Fruit fly (Drosophila melanogaster) whole organism, embryonic: Measurements from ENCODE around the gene CG15594.

ENCODE experiments used
- CG11093 ChIP-seq: fragments of 200-800 bp; sonication (Bioruptor generic); IDR thresholded peaks from 3 replicates; pipeline ENCODE4 v1.3.6; 2022; ENCODE audit warnings: missing biosample characterization, missing genetic modification characterization
- CG12744 ChIP-seq: fragments of 200-800 bp; sonication (Bioruptor generic); optimal IDR thresholded peaks from 2 replicates; lab custom pipeline; 2016; ENCODE audit warnings: missing biosample characterization, missing genetic modification characterization
- CG12942 ChIP-seq: fragments of 200-800 bp; sonication (Bioruptor generic); optimal IDR thresholded peaks from 3 replicates; lab custom pipeline; 2016; ENCODE audit warnings: missing biosample characterization, missing genetic modification characterization
- CG13287 ChIP-seq: fragments of 200-800 bp; sonication (Bioruptor generic); IDR thresholded peaks from 2 replicates; pipeline ENCODE4 v1.3.6; 2022; ENCODE audit warnings: missing biosample characterization, missing genetic modification characterization; ENCODE audit not compliant: partially characterized antibody
- CG13775 ChIP-seq: fragments of 200-800 bp; sonication (Bioruptor generic); optimal IDR thresholded peaks from 3 replicates; lab custom pipeline; 2017; ENCODE audit warnings: missing biosample characterization, mild to moderate bottlenecking, missing genetic modification characterization
- CG14050 ChIP-seq: fragments of 200-800 bp; sonication (Bioruptor generic); IDR thresholded peaks from 3 replicates; pipeline ENCODE4 v1.3.6; 2022; ENCODE audit warnings: missing biosample characterization, missing genetic modification characterization
- CG15479 ChIP-seq: fragments of 200-800 bp; sonication (Bioruptor generic); optimal IDR thresholded peaks from 3 replicates; lab custom pipeline; 2019; ENCODE audit warnings: missing biosample characterization, mild to moderate bottlenecking, missing genetic modification characterization, moderate library complexity
- CG16863 ChIP-seq: fragments of 200-800 bp; sonication (Bioruptor generic); optimal IDR thresholded peaks from 3 replicates; lab custom pipeline; 2016; ENCODE audit warnings: missing biosample characterization, missing genetic modification characterization
- CG17328 ChIP-seq: fragments of 200-800 bp; sonication (Bioruptor generic); IDR thresholded peaks from 2 replicates; pipeline ENCODE4 v1.3.6; 2022; ENCODE audit warnings: missing biosample characterization, missing genetic modification characterization
- CG17359 ChIP-seq: fragments of 200-800 bp; sonication (Bioruptor generic); optimal IDR thresholded peaks from 3 replicates; lab custom pipeline; 2018; ENCODE audit warnings: missing biosample characterization, mild to moderate bottlenecking, missing genetic modification characterization, moderate library complexity
- CG2199 ChIP-seq: fragments of 200-800 bp; sonication (Bioruptor generic); IDR thresholded peaks from 3 replicates; pipeline ENCODE4 v1.3.6; 2022; ENCODE audit warnings: missing biosample characterization, missing genetic modification characterization
- CG2712 ChIP-seq: fragments of 200-800 bp; optimal IDR thresholded peaks from 3 replicates; lab custom pipeline; 2019; ENCODE audit warnings: missing biosample characterization, mild to moderate bottlenecking, missing genetic modification characterization, moderate library complexity
- CG30431 ChIP-seq: fragments of 200-800 bp; sonication (Bioruptor generic); optimal IDR thresholded peaks from 2 replicates; lab custom pipeline; 2017; ENCODE audit warnings: missing biosample characterization, missing genetic modification characterization
- CG31224 ChIP-seq: fragments of 200-800 bp; sonication (Bioruptor generic); IDR thresholded peaks from 2 replicates; pipeline ENCODE4 v1.3.6; 2022; ENCODE audit warnings: missing biosample characterization, missing genetic modification characterization
- CG3163 ChIP-seq: fragments of 200-800 bp; sonication (Bioruptor generic); optimal IDR thresholded peaks from 3 replicates; lab custom pipeline; 2016; ENCODE audit warnings: missing biosample characterization, missing genetic modification characterization
- CG3995 ChIP-seq: fragments of 200-800 bp; sonication (Bioruptor generic); optimal IDR thresholded peaks from 3 replicates; lab custom pipeline; 2016; ENCODE audit warnings: missing biosample characterization, missing genetic modification characterization
- CG4282 ChIP-seq: fragments of 200-800 bp; sonication (Bioruptor generic); optimal IDR thresholded peaks from 2 replicates; lab custom pipeline; 2016; ENCODE audit warnings: missing biosample characterization, missing genetic modification characterization
- CG6654 ChIP-seq: fragments of 200-800 bp; sonication (Bioruptor generic); optimal IDR thresholded peaks from 2 replicates; lab custom pipeline; 2017; ENCODE audit warnings: missing biosample characterization, mild to moderate bottlenecking, missing genetic modification characterization
- CG6683 ChIP-seq: fragments of 200-800 bp; sonication (Bioruptor generic); optimal IDR thresholded peaks from 2 replicates; lab custom pipeline; 2017; ENCODE audit warnings: missing biosample characterization, mild to moderate bottlenecking, missing genetic modification characterization, missing genetic modification reagents
- CG7987 ChIP-seq: fragments of 200-800 bp; sonication (Bioruptor generic); optimal IDR thresholded peaks from 2 replicates; lab custom pipeline; 2018; ENCODE audit warnings: missing biosample characterization, mild to moderate bottlenecking, missing genetic modification characterization, moderate library complexity
- CG8944 ChIP-seq: fragments of 200-800 bp; sonication (Bioruptor generic); optimal IDR thresholded peaks from 3 replicates; lab custom pipeline; 2016; ENCODE audit warnings: missing biosample characterization, missing genetic modification characterization
- Chrac-16 ChIP-seq: fragments of 200-800 bp; sonication (Bioruptor generic); optimal IDR thresholded peaks from 3 replicates; lab custom pipeline; 2016; ENCODE audit warnings: missing biosample characterization, missing genetic modification characterization
- Dll ChIP-seq: fragments of 200-800 bp; sonication (Bioruptor generic); IDR thresholded peaks from 4 replicates; pipeline ENCODE4 v1.3.6; 2022; ENCODE audit warnings: missing biosample characterization, missing genetic modification characterization; ENCODE audit not compliant: partially characterized antibody
- Eip74EF ChIP-seq, 2 experiments: fragments of 200-800 bp in 1 of 2; fragments of >200 bp in 1 of 2; sonication (Bioruptor generic) in 1 of 2; optimal IDR thresholded peaks; 2 replicates each; lab custom pipeline; 2017 to 2019; ENCODE audit warnings: missing biosample characterization in 2 of 2, missing genetic modification characterization in 2 of 2, mild to moderate bottlenecking in 1 of 2, moderate library complexity in 1 of 2
- Ets65A ChIP-seq: fragments of 200-800 bp; sonication (Bioruptor generic); peaks from one replicate; lab custom pipeline; 2016; ENCODE audit warnings: missing biosample characterization, missing genetic modification characterization
- HHEX ChIP-seq: fragments of 200-800 bp; sonication (Bioruptor generic); optimal IDR thresholded peaks from 3 replicates; lab custom pipeline; 2017; ENCODE audit warnings: missing biosample characterization, mild to moderate bottlenecking, missing genetic modification characterization, missing genetic modification reagents
- Med ChIP-seq: fragments of 200-800 bp; sonication (Bioruptor generic); peaks from one replicate; lab custom pipeline; 2016; ENCODE audit warnings: missing biosample characterization, missing genetic modification characterization, mild to moderate bottlenecking, inconsistent platforms, moderate library complexity
- Nf-YC ChIP-seq: fragments of 200-800 bp; optimal IDR thresholded peaks from 3 replicates; lab custom pipeline; 2019; ENCODE audit warnings: missing biosample characterization, mild to moderate bottlenecking, missing genetic modification characterization, moderate library complexity
- Pdp1 ChIP-seq, 2 experiments: fragments of 200-800 bp; sonication (Bioruptor generic); optimal IDR thresholded peaks; 3 replicates each; lab custom pipeline; 2016; ENCODE audit warnings: missing biosample characterization in 2 of 2, missing genetic modification characterization in 2 of 2, mild to moderate bottlenecking in 1 of 2, moderate library complexity in 1 of 2
- Ravus ChIP-seq: fragments of 200-800 bp; sonication (Bioruptor generic); IDR thresholded peaks from 2 replicates; pipeline ENCODE4 v1.3.6; 2022; ENCODE audit warnings: missing biosample characterization, missing genetic modification characterization
- Rfx ChIP-seq: fragments of 200-800 bp; sonication (Bioruptor generic); IDR thresholded peaks from 2 replicates; pipeline ENCODE4 v1.3.6; 2022; ENCODE audit warnings: missing biosample characterization, missing genetic modification characterization
- Tbp ChIP-seq: fragments of >200 bp; optimal IDR thresholded peaks from 2 replicates; lab custom pipeline; 2018; ENCODE audit warnings: missing biosample characterization, missing genetic modification characterization
- YL-1 ChIP-seq: fragments of 200-800 bp; sonication (Bioruptor generic); optimal IDR thresholded peaks from 3 replicates; lab custom pipeline; 2017; ENCODE audit warnings: missing biosample characterization, mild to moderate bottlenecking, missing genetic modification characterization
- aop ChIP-seq: fragments of 200-800 bp; sonication (Bioruptor generic); IDR thresholded peaks from 2 replicates; pipeline ENCODE4 v1.3.6; 2022; ENCODE audit warnings: missing biosample characterization, missing genetic modification characterization
- bigmax ChIP-seq: fragments of 200-800 bp; sonication (Bioruptor generic); optimal IDR thresholded peaks from 2 replicates; lab custom pipeline; 2018; ENCODE audit warnings: missing biosample characterization, mild to moderate bottlenecking, missing genetic modification characterization
- chinmo ChIP-seq: fragments of 200-800 bp; sonication (Bioruptor generic); IDR thresholded peaks from 4 replicates; pipeline ENCODE4 v1.3.6; 2022; ENCODE audit warnings: missing biosample characterization, missing genetic modification characterization; ENCODE audit not compliant: partially characterized antibody
- ci ChIP-seq: fragments of 200-800 bp; sonication (Bioruptor generic); IDR thresholded peaks from 3 replicates; pipeline ENCODE4 v1.3.6; 2022; ENCODE audit warnings: missing biosample characterization, missing genetic modification characterization
- crc ChIP-seq: fragments of 200-800 bp; sonication (Bioruptor generic); optimal IDR thresholded peaks from 2 replicates; lab custom pipeline; 2016; ENCODE audit warnings: missing biosample characterization, missing genetic modification characterization
- croc ChIP-seq: fragments of 200-800 bp; sonication (Bioruptor generic); conservative IDR thresholded peaks from 3 replicates; pipeline ENCODE4 v1.3.6; 2022; ENCODE audit warnings: missing biosample characterization, missing genetic modification characterization
- gem ChIP-seq: fragments of 200-800 bp; sonication (Bioruptor generic); optimal IDR thresholded peaks from 2 replicates; lab custom pipeline; 2019; ENCODE audit warnings: missing biosample characterization, mild to moderate bottlenecking, missing genetic modification characterization, moderate library complexity
- hth ChIP-seq: fragments of >200 bp; optimal IDR thresholded peaks from 2 replicates; lab custom pipeline; 2017; ENCODE audit warnings: inconsistent platforms
- kah ChIP-seq: fragments of 200-800 bp; sonication (Bioruptor generic); optimal IDR thresholded peaks from 2 replicates; lab custom pipeline; 2018; ENCODE audit warnings: missing biosample characterization, mild to moderate bottlenecking, missing genetic modification characterization
- kni ChIP-seq: fragments of 200-800 bp; sonication (Bioruptor generic); optimal IDR thresholded peaks from 3 replicates; lab custom pipeline; 2017; ENCODE audit warnings: mild to moderate bottlenecking, missing biosample characterization, missing genetic modification reagents, missing genetic modification characterization
- nerfin-1 ChIP-seq: fragments of 200-800 bp; sonication (Bioruptor generic); optimal IDR thresholded peaks from 3 replicates; lab custom pipeline; 2019; ENCODE audit warnings: missing biosample characterization, mild to moderate bottlenecking, missing genetic modification characterization, moderate library complexity
- rib ChIP-seq: fragments of 200-800 bp; sonication (Bioruptor generic); IDR thresholded peaks from 2 replicates; pipeline ENCODE4 v1.3.6; 2022; ENCODE audit warnings: missing biosample characterization, missing genetic modification characterization
- sd ChIP-seq: fragments of 200-800 bp; sonication (Bioruptor generic); optimal IDR thresholded peaks from 3 replicates; lab custom pipeline; 2018; ENCODE audit warnings: missing biosample characterization, mild to moderate bottlenecking, missing genetic modification characterization, moderate library complexity
- sens ChIP-seq: fragments of 200-800 bp; sonication (Bioruptor generic); peaks from one replicate; lab custom pipeline; 2016; ENCODE audit warnings: missing biosample characterization, missing genetic modification characterization
- tgo ChIP-seq: fragments of 200-800 bp; sonication (Bioruptor generic); IDR thresholded peaks from 3 replicates; pipeline ENCODE4 v1.3.6; 2022; ENCODE audit warnings: missing biosample characterization, missing genetic modification characterization
- unc-4 ChIP-seq: fragments of 200-800 bp; sonication (Bioruptor generic); IDR thresholded peaks from 2 replicates; pipeline ENCODE4 v1.3.6; 2022; ENCODE audit warnings: missing biosample characterization, missing genetic modification characterization; ENCODE audit not compliant: partially characterized antibody
- vvl ChIP-seq: fragments of 200-800 bp; sonication (Bioruptor generic); IDR thresholded peaks from 2 replicates; pipeline ENCODE4 v1.3.6; 2022; ENCODE audit warnings: missing biosample characterization, missing genetic modification characterization
- wek ChIP-seq: fragments of 200-800 bp; sonication (Bioruptor generic); optimal IDR thresholded peaks from 3 replicates; lab custom pipeline; 2018; ENCODE audit warnings: missing biosample characterization, mild to moderate bottlenecking, missing genetic modification characterization, moderate library complexity

Gene CG15594

DNA sequence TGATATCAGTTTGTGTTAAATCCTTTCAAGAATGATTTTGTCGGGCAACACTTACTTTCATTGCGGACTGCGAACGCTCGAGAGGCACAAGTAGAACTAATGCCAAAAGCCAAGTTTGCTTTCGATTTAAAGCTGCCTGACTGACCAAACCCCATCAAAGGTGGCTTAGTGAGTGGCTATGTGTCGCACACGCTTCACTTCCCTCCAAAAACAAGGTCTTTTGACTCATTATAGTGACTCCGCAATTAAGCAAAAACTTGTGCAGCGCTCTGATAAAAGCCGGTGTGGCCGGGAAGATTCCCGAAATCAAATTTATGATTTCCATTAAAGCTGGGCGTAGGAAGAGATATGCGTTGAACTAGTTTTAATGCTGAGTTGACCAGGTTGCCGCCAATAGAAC lies 2.4 kb upstream of the CG15594 start, which contains the start of gene CG15597:
Gene CG15597 (minus strand): TSS at position 101 of the 400 bp plus-strand sequence.
- TF ChIP-seq gem (tag; lab: Kevin White, UChicago) (no peak), CG31224 (no peak), CG14050 (GFP tag; lab: Robert Waterston, UW) (no peak), Chrac-16 (GFP tag; lab: Kevin White, UChicago) (no peak), YL-1 (GFP tag; lab: Kevin White, UChicago) (no peak), CG6683 (GFP tag; lab: Kevin White, UChicago) (no peak), wek (GFP tag; lab: Kevin White, UChicago) (no peak), Dll (GFP tag; lab: Robert Waterston, UW) (no peak), CG15479 (GFP tag; lab: Kevin White, UChicago) (no peak), CG3163 (GFP tag; lab: Kevin White, UChicago) (no peak), CG2712 (tag; lab: Kevin White, UChicago) (no peak), Rfx (GFP tag; lab: Robert Waterston, UW) (no peak), crc (GFP tag; lab: Kevin White, UChicago) (no peak), hth (no peak), CG12744 (GFP tag; lab: Kevin White, UChicago) (no peak), CG17359 (no peak), CG12942 (GFP tag; lab: Kevin White, UChicago) (no peak), unc-4 (GFP tag; lab: Robert Waterston, UW) (no peak), CG8944 (GFP tag; lab: Kevin White, UChicago) (no peak), tgo (GFP tag; lab: Robert Waterston, UW) (no peak)

dm6 chr3R:6290289-6290688 lies 2.8 kb downstream of the CG15594 start:
- TF ChIP-seq CG13775 (GFP tag; lab: Kevin White, UChicago) (no peak), sd (tag; lab: Kevin White, UChicago) (peak; percentile 6), CG4282 (no peak), Med (GFP tag; lab: Kevin White, UChicago) (peak; percentile 21), HHEX (GFP tag; lab: Kevin White, UChicago) (no peak), ci (GFP tag; lab: Robert Waterston, UW) (0 out of 3 replicates have a peak, but pooled peaks have one; percentile 20), kah (GFP tag; lab: Kevin White, UChicago) (no peak), vvl (GFP tag; lab: Robert Waterston, UW) (peak; percentile 40; the same call in 1 of the 2 replicates), Ravus (GFP tag; lab: Robert Waterston, UW) (no peak), kni (GFP tag; lab: Kevin White, UChicago) (peak; percentile 70), CG13287 (no peak), CG16863 (GFP tag; lab: Kevin White, UChicago) (no peak), CG6654 (GFP tag; lab: Kevin White, UChicago) (no peak), CG2199 (GFP tag; lab: Robert Waterston, UW) (0 out of 3 replicates have a peak, but pooled peaks have one; percentile 52), sens (peak; percentile 43), chinmo (GFP tag; lab: Robert Waterston, UW) (no peak), Dll (GFP tag; lab: Robert Waterston, UW) (no peak), Pdp1 (GFP tag; optimal IDR thresholded peaks at IDR 0.05; lab: Kevin White, UChicago) (peak in 1 of 2 experiments; percentile 24), nerfin-1 (tag; lab: Kevin White, UChicago) (no peak), Tbp (no peak), Ets65A (GFP tag; lab: Kevin White, UChicago) (peak; percentile 91), CG7987 (GFP tag; lab: Kevin White, UChicago) (no peak), CG11093 (GFP tag; lab: Robert Waterston, UW) (no peak), CG17328 (GFP tag; lab: Robert Waterston, UW) (no peak), bigmax (GFP tag; lab: Kevin White, UChicago) (no peak), Nf-YC (no peak), CG30431 (no peak), rib (GFP tag; lab: Robert Waterston, UW) (no peak), CG3995 (GFP tag; lab: Kevin White, UChicago) (no peak), Eip74EF (GFP tag; optimal IDR thresholded peaks at IDR 0.05; lab: Kevin White, UChicago) (no peak), aop (no peak), croc (no peak)
